Fruit fly (Drosophila melanogaster) S2 (cell line): Measurements from ENCODE around the gene LKRSDH.

Source experiments
- CG8478 ChIP-seq: fragments of >200 bp; optimal IDR thresholded peaks from 2 replicates; lab custom pipeline; 2018
- CTCF ChIP-seq, 2 experiments: fragments of >200 bp; optimal IDR thresholded peaks; 2 replicates each; lab custom pipeline; 2018

DNA sequence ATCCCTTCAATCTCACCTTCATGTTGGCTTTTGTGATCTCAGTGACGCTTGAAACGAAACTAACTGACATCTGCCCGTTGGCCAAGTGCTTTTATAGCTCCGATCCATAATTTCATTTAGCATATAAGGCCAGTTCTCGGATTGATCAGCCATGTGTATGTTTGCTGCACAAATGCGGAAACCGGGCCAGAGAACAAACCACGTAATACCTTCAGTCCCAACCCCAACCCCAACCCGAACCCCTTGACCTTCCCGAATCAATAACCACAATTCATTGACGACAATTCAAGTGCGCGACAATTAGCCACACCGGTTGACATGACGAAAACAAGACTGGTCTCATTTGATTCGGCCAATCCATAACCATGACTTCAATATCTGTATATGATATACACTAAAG, 42.7 kb downstream of the LKRSDH start, which contains the start of gene CG7203:
- no peak for TF ChIP-seq CTCF (optimal IDR thresholded peaks at IDR 0.05; lab: Kevin White, UChicago)
- no peak for TF ChIP-seq CG8478
